Worm (Caenorhabditis elegans): ENCODE results near the gene ttr-49.

ttr-49 gene

ce11 chrV:9328670-9329069, 27.6 kb downstream of the ttr-49 start, which contains the start of gene K07B1.4:
TSS of gene K07B1.4 (plus strand) at chrV:9328970.
- TF ChIP-seq ceh-82 (tag; optimal IDR thresholded peaks at IDR 0.05) = no peak
- no peak for TF ChIP-seq nhr-11 (tag; optimal IDR thresholded peaks at IDR 0.05)
- TF ChIP-seq snpc-4 (tag; optimal IDR thresholded peaks at IDR 0.05) = no peak

ce11 chrV:9327691-9328090, 28.6 kb downstream of the ttr-49 start:
- TF ChIP-seq gmeb-1 (tag; optimal IDR thresholded peaks at IDR 0.05) (peak; percentile 19), egl-27 (tag; optimal IDR thresholded peaks at IDR 0.05) (peak; percentile 45), blmp-1 (tag; optimal IDR thresholded peaks at IDR 0.05; ENCODE audit: insufficient read depth) (peak; percentile 48), nhr-25 (tag; optimal IDR thresholded peaks at IDR 0.05) (peak; percentile 54), lsy-2 (tag; optimal IDR thresholded peaks at IDR 0.05) (peak in 1 of 2 experiments; percentile 27), sma-9 (GFP tag; optimal IDR thresholded peaks at IDR 0.05) (peak; percentile 68), sma-9 (tag; optimal IDR thresholded peaks at IDR 0.05) (no peak), dmd-4 (tag; optimal IDR thresholded peaks at IDR 0.05) (no peak), sma-3 (GFP tag; optimal IDR thresholded peaks at IDR 0.05) (peak; percentile 8), sem-4 (tag; optimal IDR thresholded peaks at IDR 0.05) (no peak), unc-55 (GFP tag; optimal IDR thresholded peaks at IDR 0.05) (no peak), fos-1 (tag; optimal IDR thresholded peaks at IDR 0.05) (peak; percentile 59), alr-1 (tag; optimal IDR thresholded peaks at IDR 0.05) (no peak), lin-39 (tag; optimal IDR thresholded peaks at IDR 0.05) (no peak), skn-1 (tag; optimal IDR thresholded peaks at IDR 0.05) (no peak), nhr-21 (tag; optimal IDR thresholded peaks at IDR 0.05) (peak; percentile 63), F13H6.1 (tag; optimal IDR thresholded peaks at IDR 0.05) (no peak)

ce11 chrV:9326903-9327302, 29.4 kb downstream of the ttr-49 start:
- no peak for TF ChIP-seq skn-1 (tag; optimal IDR thresholded peaks at IDR 0.05)
- TF ChIP-seq blmp-1 (tag; optimal IDR thresholded peaks at IDR 0.05; ENCODE audit: insufficient read depth) = no peak
- TF ChIP-seq R02D3.7 (tag; optimal IDR thresholded peaks at IDR 0.05) = no peak
- TF ChIP-seq mdl-1 (tag; optimal IDR thresholded peaks at IDR 0.05) = no peak
- peak; percentile 45 for TF ChIP-seq ama-1 (optimal IDR thresholded peaks at IDR 0.05)
- no peak for TF ChIP-seq F13H6.1 (tag; optimal IDR thresholded peaks at IDR 0.05)
- TF ChIP-seq ztf-11 (tag; optimal IDR thresholded peaks at IDR 0.05) = no peak
- no peak for TF ChIP-seq nhr-21 (tag; optimal IDR thresholded peaks at IDR 0.05)

ce11 chrV:9324167-9324566, 32.1 kb downstream of the ttr-49 start:
- no peak for TF ChIP-seq mbf-1 (tag; optimal IDR thresholded peaks at IDR 0.05)
- TF ChIP-seq skn-1 (tag; optimal IDR thresholded peaks at IDR 0.05) = no peak
- no peak for TF ChIP-seq unc-55 (GFP tag; optimal IDR thresholded peaks at IDR 0.05)
- peak; percentile 58 for TF ChIP-seq nhr-25 (tag; optimal IDR thresholded peaks at IDR 0.05)
- TF ChIP-seq Y55F3AM.14 (GFP tag; optimal IDR thresholded peaks at IDR 0.05) = no peak
- no peak for TF ChIP-seq nhr-11 (tag; optimal IDR thresholded peaks at IDR 0.05)
- TF ChIP-seq blmp-1 (tag; optimal IDR thresholded peaks at IDR 0.05; ENCODE audit: insufficient read depth) = peak; percentile 76
- TF ChIP-seq nhr-237 (tag; optimal IDR thresholded peaks at IDR 0.05) = no peak
- no peak for TF ChIP-seq egl-27 (tag; optimal IDR thresholded peaks at IDR 0.05)
- no peak for TF ChIP-seq sem-4 (tag; optimal IDR thresholded peaks at IDR 0.05)
- no peak for TF ChIP-seq peb-1 (tag; optimal IDR thresholded peaks at IDR 0.05)
- TF ChIP-seq lin-39 (tag; optimal IDR thresholded peaks at IDR 0.05) = no peak
- no peak for TF ChIP-seq elt-1 (tag; optimal IDR thresholded peaks at IDR 0.05)
- TF ChIP-seq gmeb-1 (tag; optimal IDR thresholded peaks at IDR 0.05) = no peak
- TF ChIP-seq nhr-10 (tag; optimal IDR thresholded peaks at IDR 0.05) = no peak
- peak; percentile 1 for TF ChIP-seq C34F6.9 (tag; optimal IDR thresholded peaks at IDR 0.05)

- no peak for TF ChIP-seq gmeb-1 (tag; optimal IDR thresholded peaks at IDR 0.05)
- TF ChIP-seq elt-1 (tag; optimal IDR thresholded peaks at IDR 0.05) = no peak
- no peak for TF ChIP-seq lin-13 (GFP tag; optimal IDR thresholded peaks at IDR 0.05)
- no peak for TF ChIP-seq sem-4 (tag; optimal IDR thresholded peaks at IDR 0.05)
- no peak for TF ChIP-seq nhr-237 (tag; optimal IDR thresholded peaks at IDR 0.05)
- no peak for TF ChIP-seq lin-39 (tag; optimal IDR thresholded peaks at IDR 0.05)
- no peak for TF ChIP-seq F13H6.1 (tag; optimal IDR thresholded peaks at IDR 0.05)
- TF ChIP-seq elt-3 (tag; optimal IDR thresholded peaks at IDR 0.05) = no peak
- no peak for TF ChIP-seq ztf-11 (tag; optimal IDR thresholded peaks at IDR 0.05)
- no peak for TF ChIP-seq peb-1 (tag; optimal IDR thresholded peaks at IDR 0.05)
- TF ChIP-seq nhr-11 (tag; optimal IDR thresholded peaks at IDR 0.05) = no peak
- no peak for TF ChIP-seq R02D3.7 (tag; optimal IDR thresholded peaks at IDR 0.05)
Measured at ce11 chrV:9322886-9323285, 33.4 kb downstream of the ttr-49 start, which contains the start of gene tag-153. TSS of gene tag-153 (plus strand) at chrV:9323085.

Data from whole organism, L2 larva.